Fruit fly (Drosophila melanogaster) whole organism, adult: ENCODE measurements around the gene CG8319.

Experiments used
- CG11617 ChIP-seq: fragments of 200-800 bp; sonication (Bioruptor generic); optimal IDR thresholded peaks from 2 replicates; lab custom pipeline; 2017; ENCODE audit warnings: mild to moderate bottlenecking, missing biosample characterization, missing genetic modification reagents, missing genetic modification characterization
- CG12768 ChIP-seq: fragments of 200-800 bp; sonication (Bioruptor generic); optimal IDR thresholded peaks from 2 replicates; lab custom pipeline; 2017; ENCODE audit warnings: missing biosample characterization, missing genetic modification characterization, mild to moderate bottlenecking, moderate library complexity, missing genetic modification reagents
- CG14711 ChIP-seq: fragments of 200-800 bp; sonication (Bioruptor generic); optimal IDR thresholded peaks from 2 replicates; lab custom pipeline; 2018; ENCODE audit warnings: missing biosample characterization, mild to moderate bottlenecking, missing genetic modification characterization, moderate library complexity
- CG1620 ChIP-seq: fragments of 200-800 bp; sonication (Bioruptor generic); optimal IDR thresholded peaks from 2 replicates; lab custom pipeline; 2016; ENCODE audit warnings: missing biosample characterization, missing genetic modification characterization
- CG33017 ChIP-seq: fragments of 200-800 bp; sonication (Bioruptor generic); optimal IDR thresholded peaks from 2 replicates; lab custom pipeline; 2018; ENCODE audit warnings: missing biosample characterization, mild to moderate bottlenecking, missing genetic modification characterization, moderate library complexity
- CG5204 ChIP-seq: fragments of 200-800 bp; sonication (Bioruptor generic); optimal IDR thresholded peaks from 2 replicates; lab custom pipeline; 2016; ENCODE audit warnings: missing biosample characterization, missing genetic modification characterization
- CG7045 ChIP-seq: fragments of 200-800 bp; sonication (Bioruptor generic); optimal IDR thresholded peaks from 2 replicates; lab custom pipeline; 2017; ENCODE audit warnings: missing biosample characterization, mild to moderate bottlenecking, missing genetic modification characterization
- CG7101 ChIP-seq: fragments of 200-800 bp; sonication (Bioruptor generic); optimal IDR thresholded peaks from 2 replicates; lab custom pipeline; 2018; ENCODE audit warnings: missing biosample characterization, mild to moderate bottlenecking, missing genetic modification characterization, moderate library complexity
- Clk ChIP-seq: fragments of 200-800 bp; sonication (Bioruptor generic); optimal IDR thresholded peaks from 2 replicates; lab custom pipeline; 2017; ENCODE audit warnings: missing biosample characterization, missing genetic modification characterization
- Crg-1 ChIP-seq: fragments of 200-800 bp; sonication (Bioruptor generic); optimal IDR thresholded peaks from 2 replicates; lab custom pipeline; 2016; ENCODE audit warnings: missing biosample characterization, missing genetic modification characterization
- Hr96 ChIP-seq: fragments of 200-800 bp; sonication (Bioruptor generic); optimal IDR thresholded peaks from 2 replicates; lab custom pipeline; 2016; ENCODE audit warnings: missing biosample characterization, missing genetic modification characterization
- Mnt ChIP-seq: fragments of 200-800 bp; sonication (Bioruptor generic); optimal IDR thresholded peaks from 2 replicates; lab custom pipeline; 2016; ENCODE audit warnings: missing biosample characterization, mild to moderate bottlenecking, missing genetic modification characterization
- bab1 ChIP-seq: fragments of 200-800 bp; sonication (Bioruptor generic); optimal IDR thresholded peaks from 3 replicates; lab custom pipeline; 2019; ENCODE audit warnings: missing biosample characterization, mild to moderate bottlenecking, missing genetic modification characterization, moderate library complexity
- cic ChIP-seq: fragments of 200-800 bp; sonication (Bioruptor generic); optimal IDR thresholded peaks from 2 replicates; lab custom pipeline; 2017; ENCODE audit warnings: missing biosample characterization, mild to moderate bottlenecking, missing genetic modification characterization, moderate library complexity
- cnc ChIP-seq, 2 experiments: fragments of >200 bp; optimal IDR thresholded peaks; 2 replicates each; lab custom pipeline; 2017
- kay ChIP-seq: fragments of 200-800 bp; sonication (Bioruptor generic); peaks from one replicate; lab custom pipeline; 2016; ENCODE audit warnings: missing biosample characterization, missing genetic modification characterization, borderline replicate concordance
- ovo ChIP-seq: fragments of 200-800 bp; sonication (Bioruptor generic); optimal IDR thresholded peaks from 2 replicates; lab custom pipeline; 2016; ENCODE audit warnings: missing biosample characterization, missing genetic modification characterization
- pad ChIP-seq: fragments of 200-800 bp; sonication (Bioruptor generic); optimal IDR thresholded peaks from 3 replicates; lab custom pipeline; 2017; ENCODE audit warnings: missing biosample characterization, missing genetic modification characterization, mild to moderate bottlenecking, moderate library complexity, missing genetic modification reagents
- tj ChIP-seq: fragments of 200-800 bp; sonication (Bioruptor generic); optimal IDR thresholded peaks from 3 replicates; lab custom pipeline; 2017; ENCODE audit warnings: missing biosample characterization, mild to moderate bottlenecking, missing genetic modification characterization, moderate library complexity
- toe ChIP-seq: fragments of 200-800 bp; sonication (Bioruptor generic); optimal IDR thresholded peaks from 2 replicates; lab custom pipeline; 2016; ENCODE audit warnings: missing biosample characterization, missing genetic modification characterization

Gene CG8319

DNA sequence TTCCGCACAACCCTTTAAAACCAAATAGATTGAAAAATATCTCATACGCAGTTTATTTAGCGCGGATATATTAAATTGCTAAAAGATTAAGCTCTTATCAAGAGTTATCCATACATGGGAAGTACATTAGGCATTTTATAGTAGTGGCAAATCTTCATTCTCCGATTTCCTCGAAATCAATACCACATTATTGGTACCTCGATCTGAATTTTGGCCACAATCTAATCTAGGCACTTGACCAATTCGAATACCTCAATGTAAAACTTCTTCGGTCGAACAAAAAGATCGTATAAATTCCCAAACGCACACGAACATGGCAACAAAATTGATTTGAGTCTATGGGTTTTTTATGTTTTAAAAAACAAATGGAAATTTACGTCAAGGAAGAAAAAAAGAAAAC lies 16.9 kb downstream of the CG8319 start:
- TF ChIP-seq CG12768 (GFP tag; lab: Kevin White, UChicago), result no peak
- TF ChIP-seq CG1620 (GFP tag; lab: Kevin White, UChicago), result no peak
- no peak for TF ChIP-seq ovo (GFP tag; lab: Kevin White, UChicago)
- TF ChIP-seq cnc (optimal IDR thresholded peaks at IDR 0.05; lab: Kevin White, UChicago), result no peak
- TF ChIP-seq Mnt, result no peak
- no peak for TF ChIP-seq CG11617 (GFP tag; lab: Kevin White, UChicago)
- TF ChIP-seq toe, result no peak
- TF ChIP-seq CG7101 (tag; lab: Kevin White, UChicago), result no peak
- no peak for TF ChIP-seq pad
- TF ChIP-seq Clk, result no peak
- no peak for TF ChIP-seq CG5204 (GFP tag; lab: Kevin White, UChicago)
- no peak for TF ChIP-seq CG14711
- TF ChIP-seq kay (GFP tag; lab: Kevin White, UChicago), result no peak
- no peak for TF ChIP-seq tj (GFP tag; lab: Kevin White, UChicago)
- TF ChIP-seq CG33017 (tag; lab: Kevin White, UChicago), result no peak
- no peak for TF ChIP-seq Hr96 (GFP tag; lab: Kevin White, UChicago)
- TF ChIP-seq CG7045 (GFP tag; lab: Kevin White, UChicago), result no peak

DNA sequence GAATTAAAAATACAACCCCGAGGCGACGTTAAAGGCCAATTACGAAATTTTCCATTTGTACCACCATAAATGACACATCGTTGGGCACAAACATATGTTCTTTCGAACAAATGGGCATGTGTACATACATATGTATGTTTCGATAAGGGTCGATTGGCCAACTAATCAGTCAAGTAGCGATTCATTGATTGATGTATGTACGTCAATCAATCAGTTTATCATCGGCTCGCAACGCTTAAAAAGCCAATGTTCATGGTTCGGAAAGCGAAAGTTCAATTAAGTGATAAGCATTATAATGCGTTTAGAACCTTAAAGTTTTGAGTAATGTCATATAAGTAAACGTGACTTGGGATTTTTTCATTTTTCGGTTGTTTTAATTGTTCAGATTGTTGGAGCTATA lies 17.5 kb downstream of the CG8319 start:
- no peak for TF ChIP-seq tj (GFP tag; lab: Kevin White, UChicago)
- no peak for TF ChIP-seq Mnt
- TF ChIP-seq cic (GFP tag; lab: Kevin White, UChicago), result no peak
- TF ChIP-seq ovo (GFP tag; lab: Kevin White, UChicago), result no peak
- no peak for TF ChIP-seq CG14711
- TF ChIP-seq CG1620 (GFP tag; lab: Kevin White, UChicago), result no peak
- no peak for TF ChIP-seq toe
- TF ChIP-seq CG5204 (GFP tag; lab: Kevin White, UChicago), result no peak
- TF ChIP-seq CG7045 (GFP tag; lab: Kevin White, UChicago), result no peak
- no peak for TF ChIP-seq CG33017 (tag; lab: Kevin White, UChicago)
- TF ChIP-seq CG7101 (tag; lab: Kevin White, UChicago), result no peak
- no peak for TF ChIP-seq Clk
- TF ChIP-seq cnc (optimal IDR thresholded peaks at IDR 0.05; lab: Kevin White, UChicago), result no peak

DNA sequence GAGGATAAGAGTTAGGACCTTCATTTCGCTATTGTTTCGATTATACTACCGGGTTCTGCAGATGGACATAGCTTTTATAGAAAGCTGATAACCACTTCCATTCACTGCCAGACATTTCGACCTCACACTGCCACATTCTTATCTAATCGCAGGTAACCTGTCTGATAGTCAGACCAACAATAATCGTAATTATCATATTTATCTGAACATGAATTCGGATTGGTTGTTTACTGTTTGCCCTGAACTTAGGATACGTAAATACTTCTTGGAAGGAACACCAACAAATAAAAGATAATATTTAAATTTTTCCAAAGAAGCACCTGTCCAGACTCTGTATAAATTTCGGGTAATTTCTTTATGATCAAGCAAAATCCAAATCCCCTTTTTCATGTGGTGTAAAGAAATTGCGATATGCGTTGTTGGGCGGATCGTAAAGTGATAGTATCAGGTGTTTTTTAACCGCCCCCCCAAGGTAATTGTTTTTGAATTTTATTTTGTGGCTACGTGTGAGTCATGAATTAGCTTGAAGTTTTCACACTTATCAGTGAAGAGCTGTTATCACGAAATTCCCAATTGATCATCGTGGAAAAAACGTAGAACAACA lies 19.1 kb downstream of the CG8319 start, which contains the start of gene Fst:
Fst (minus strand) TSS at position 51 of the 604 bp plus-strand sequence.
- peak; percentile 4 for TF ChIP-seq cic (GFP tag; lab: Kevin White, UChicago)
- TF ChIP-seq CG7101 (tag; lab: Kevin White, UChicago), result no peak
- peak; percentile 85 for TF ChIP-seq kay (GFP tag; lab: Kevin White, UChicago)

DNA sequence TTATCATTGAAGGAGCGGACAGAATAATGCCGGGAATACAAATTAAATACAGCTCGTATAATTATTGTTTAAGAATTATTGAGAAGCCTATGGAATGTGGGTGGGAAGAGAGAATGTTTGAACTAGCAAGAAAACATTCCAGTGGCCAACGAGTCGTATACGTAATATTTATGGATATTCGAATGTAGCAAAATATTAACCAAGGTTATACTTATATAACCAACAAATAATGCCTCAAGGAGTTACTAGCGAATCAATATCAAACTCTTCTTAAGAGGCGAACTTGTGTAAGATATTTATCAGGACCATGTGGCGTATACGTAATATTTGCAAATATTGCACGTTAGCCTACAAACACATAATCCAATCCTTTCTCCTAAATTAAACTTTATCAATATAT lies 38.3 kb downstream of the CG8319 start:
- TF ChIP-seq toe, result no peak
- no peak for TF ChIP-seq Clk
- TF ChIP-seq Mnt, result no peak
- TF ChIP-seq CG33017 (tag; lab: Kevin White, UChicago), result no peak
- no peak for TF ChIP-seq Crg-1 (GFP tag; lab: Kevin White, UChicago)
- TF ChIP-seq CG7045 (GFP tag; lab: Kevin White, UChicago), result no peak
- no peak for TF ChIP-seq CG14711

DNA sequence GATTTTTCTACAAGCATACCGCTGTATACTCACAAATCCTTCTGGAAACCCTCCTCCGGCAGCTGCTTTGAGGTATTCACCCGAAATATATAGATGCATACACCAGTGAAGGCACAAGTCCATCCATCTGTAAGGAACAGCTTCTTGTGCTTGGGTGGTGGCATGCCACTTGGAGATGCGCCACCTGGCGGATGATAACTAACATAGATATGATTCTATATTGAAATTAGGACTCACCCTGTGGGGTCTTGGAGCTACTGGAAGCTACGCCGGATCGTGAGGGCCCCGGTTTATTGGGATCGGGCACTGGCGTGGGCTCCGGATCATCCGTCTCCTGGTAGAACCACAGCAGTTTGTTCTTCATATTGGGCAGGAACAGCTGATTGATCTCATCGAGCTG lies 46.1 kb downstream of the CG8319 start:
- TF ChIP-seq Mnt (no peak), Clk (no peak), tj (GFP tag; lab: Kevin White, UChicago) (no peak), CG11617 (GFP tag; lab: Kevin White, UChicago) (no peak)

DNA sequence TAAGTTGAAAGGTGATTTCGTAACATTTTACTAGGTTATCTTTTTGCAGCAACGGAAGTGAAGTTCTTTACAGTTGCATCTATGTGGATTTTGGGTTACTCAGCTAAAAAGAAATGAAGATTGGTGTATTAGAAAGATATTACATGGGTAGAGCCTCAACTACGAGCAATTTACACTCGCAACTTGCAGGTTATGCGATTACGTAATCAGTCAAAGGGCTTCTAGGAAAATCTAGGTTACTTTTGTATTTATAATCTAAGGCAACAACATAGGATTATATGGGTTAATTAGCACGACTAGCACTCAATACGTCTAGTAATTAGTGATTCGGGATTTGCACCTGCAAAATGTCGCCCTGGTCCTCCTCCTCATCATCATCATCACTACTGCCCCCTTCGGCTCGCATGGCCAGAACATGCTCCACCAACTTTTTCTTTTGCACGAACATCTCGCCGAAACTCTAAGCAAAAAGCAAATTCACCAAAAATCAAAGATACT lies 47.1 kb downstream of the CG8319 start, which contains the start of gene Dhc1:
Dhc1 (minus strand) TSS at position 448 of the 498 bp plus-strand sequence.
- TF ChIP-seq CG11617 (GFP tag; lab: Kevin White, UChicago) (no peak), cnc (optimal IDR thresholded peaks at IDR 0.05; lab: Kevin White, UChicago) (no peak), pad (no peak), Mnt (no peak), CG7045 (GFP tag; lab: Kevin White, UChicago) (no peak), CG1620 (GFP tag; lab: Kevin White, UChicago) (no peak), CG12768 (GFP tag; lab: Kevin White, UChicago) (no peak), ovo (GFP tag; lab: Kevin White, UChicago) (no peak), CG33017 (tag; lab: Kevin White, UChicago) (no peak), cic (GFP tag; lab: Kevin White, UChicago) (no peak), Crg-1 (GFP tag; lab: Kevin White, UChicago) (no peak), CG5204 (GFP tag; lab: Kevin White, UChicago) (no peak), CG7101 (tag; lab: Kevin White, UChicago) (no peak)

DNA sequence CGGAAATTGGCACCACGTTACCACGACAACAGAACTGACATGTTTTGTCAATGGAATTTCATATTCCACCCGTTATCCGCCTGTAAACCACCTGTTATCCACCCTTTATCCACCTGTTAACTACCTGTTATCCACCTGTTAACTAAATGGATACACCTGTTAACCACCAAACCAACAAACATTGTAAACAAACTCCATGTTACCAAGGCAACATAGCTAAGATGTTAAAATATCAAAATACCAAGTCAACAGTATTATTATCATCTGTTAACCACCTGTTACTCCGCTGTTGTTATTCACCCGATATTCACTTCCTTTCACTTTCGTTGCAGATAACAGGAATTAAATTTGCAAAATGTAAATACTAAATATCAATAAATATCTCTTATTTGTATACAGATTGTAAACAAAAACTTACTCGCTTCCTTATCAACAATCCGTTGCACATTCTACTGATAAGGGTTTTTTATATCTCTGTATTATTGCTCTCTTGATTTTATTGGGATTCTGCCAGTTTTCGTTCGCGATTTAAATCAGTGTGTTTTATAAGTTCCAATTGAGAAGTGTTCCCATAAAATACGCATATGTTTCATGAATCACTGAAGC lies 48.0 kb downstream of the CG8319 start, which contains the start of gene Nepl12:
Nepl12 (plus strand) TSS at position 556 of the 606 bp plus-strand sequence.
- TF ChIP-seq Clk, result no peak
- TF ChIP-seq CG33017 (tag; lab: Kevin White, UChicago), result no peak
- no peak for TF ChIP-seq CG7101 (tag; lab: Kevin White, UChicago)
- TF ChIP-seq cic (GFP tag; lab: Kevin White, UChicago), result peak; percentile 80
- TF ChIP-seq Mnt, result peak; percentile 5
- TF ChIP-seq Hr96 (GFP tag; lab: Kevin White, UChicago), result no peak
- no peak for TF ChIP-seq bab1 (GFP tag; lab: Kevin White, UChicago)
- TF ChIP-seq pad, result peak; percentile 7
- peak; percentile 3 for TF ChIP-seq ovo (GFP tag; lab: Kevin White, UChicago)
- TF ChIP-seq toe, result no peak
- TF ChIP-seq kay (GFP tag; lab: Kevin White, UChicago), result no peak
- TF ChIP-seq CG7045 (GFP tag; lab: Kevin White, UChicago), result no peak
- no peak for TF ChIP-seq CG5204 (GFP tag; lab: Kevin White, UChicago)
- TF ChIP-seq cnc (optimal IDR thresholded peaks at IDR 0.05; lab: Kevin White, UChicago), result no peak
- no peak for TF ChIP-seq Crg-1 (GFP tag; lab: Kevin White, UChicago)
- TF ChIP-seq CG12768 (GFP tag; lab: Kevin White, UChicago), result peak; percentile 63
- TF ChIP-seq tj (GFP tag; lab: Kevin White, UChicago), result no peak
- TF ChIP-seq CG14711, result no peak
- no peak for TF ChIP-seq CG1620 (GFP tag; lab: Kevin White, UChicago)
- no peak for TF ChIP-seq CG11617 (GFP tag; lab: Kevin White, UChicago)
